Fruit fly (Drosophila melanogaster) whole organism, embryonic: ENCODE results near the gene gt.

Experiments
- Atf6 ChIP-seq: fragments of 200-800 bp; sonication (Bioruptor generic); IDR thresholded peaks from 2 replicates; pipeline ENCODE4 v1.3.6; 2022; ENCODE audit warnings: missing biosample characterization, missing genetic modification characterization
- Bteb2 ChIP-seq: fragments of 200-800 bp; sonication (Bioruptor generic); optimal IDR thresholded peaks from 2 replicates; lab custom pipeline; 2016; ENCODE audit warnings: missing biosample characterization, missing genetic modification characterization
- CG10979 ChIP-seq: fragments of 200-800 bp; sonication (Bioruptor generic); optimal IDR thresholded peaks from 2 replicates; lab custom pipeline; 2018; ENCODE audit warnings: missing biosample characterization, mild to moderate bottlenecking, missing genetic modification characterization, moderate library complexity
- CG12391 ChIP-seq: fragments of 200-800 bp; sonication (Bioruptor generic); optimal IDR thresholded peaks from 3 replicates; lab custom pipeline; 2018; ENCODE audit warnings: missing biosample characterization, mild to moderate bottlenecking, missing genetic modification characterization, moderate library complexity
- CG13123 ChIP-seq: fragments of 200-800 bp; sonication (Bioruptor generic); optimal IDR thresholded peaks from 2 replicates; lab custom pipeline; 2016; ENCODE audit warnings: missing biosample characterization, missing genetic modification characterization
- CG17328 ChIP-seq: fragments of 200-800 bp; sonication (Bioruptor generic); IDR thresholded peaks from 2 replicates; pipeline ENCODE4 v1.3.6; 2022; ENCODE audit warnings: missing biosample characterization, missing genetic modification characterization
- CG17385 ChIP-seq: fragments of 200-800 bp; sonication (Bioruptor generic); optimal IDR thresholded peaks from 3 replicates; lab custom pipeline; 2018; ENCODE audit warnings: missing biosample characterization, mild to moderate bottlenecking, missing genetic modification characterization
- CG17829 ChIP-seq: fragments of 200-800 bp; optimal IDR thresholded peaks from 2 replicates; lab custom pipeline; 2019; ENCODE audit warnings: missing biosample characterization, mild to moderate bottlenecking, missing genetic modification characterization, moderate library complexity
- CG17912 ChIP-seq: fragments of 200-800 bp; sonication (Bioruptor generic); optimal IDR thresholded peaks from 2 replicates; lab custom pipeline; 2018; ENCODE audit warnings: missing biosample characterization, mild to moderate bottlenecking, missing genetic modification characterization
- CG2875 ChIP-seq: fragments of 200-800 bp; sonication (Bioruptor generic); optimal IDR thresholded peaks from 2 replicates; lab custom pipeline; 2017; ENCODE audit warnings: missing biosample characterization, mild to moderate bottlenecking, missing genetic modification characterization, missing genetic modification reagents
- CG3163 ChIP-seq: fragments of 200-800 bp; sonication (Bioruptor generic); optimal IDR thresholded peaks from 3 replicates; lab custom pipeline; 2016; ENCODE audit warnings: missing biosample characterization, missing genetic modification characterization
- CG34422 ChIP-seq: fragments of 200-800 bp; sonication (Bioruptor generic); IDR thresholded peaks from 3 replicates; pipeline ENCODE4 v1.3.6; 2022; ENCODE audit warnings: missing biosample characterization, missing genetic modification characterization
- CG4328 ChIP-seq: fragments of 200-800 bp; sonication (Bioruptor generic); optimal IDR thresholded peaks from 3 replicates; lab custom pipeline; 2017; ENCODE audit warnings: missing biosample characterization, missing genetic modification reagents, missing genetic modification characterization
- CG4707 ChIP-seq: fragments of 200-800 bp; sonication (Bioruptor generic); optimal IDR thresholded peaks from 2 replicates; lab custom pipeline; 2018; ENCODE audit warnings: missing biosample characterization, mild to moderate bottlenecking, missing genetic modification characterization, moderate library complexity
- CTCF ChIP-seq: fragments of 200-800 bp; sonication (Bioruptor generic); optimal IDR thresholded peaks from 2 replicates; lab custom pipeline; 2017; ENCODE audit warnings: missing biosample characterization, mild to moderate bottlenecking, missing genetic modification characterization, moderate library complexity
- CrebB ChIP-seq: fragments of 200-800 bp; sonication (Bioruptor generic); optimal IDR thresholded peaks from 3 replicates; lab custom pipeline; 2018; ENCODE audit warnings: missing biosample characterization, mild to moderate bottlenecking, missing genetic modification characterization
- E2f1 ChIP-seq: fragments of 200-800 bp; sonication (Bioruptor generic); IDR thresholded peaks from 2 replicates; pipeline ENCODE4 v1.3.6; 2022; ENCODE audit warnings: missing biosample characterization, missing genetic modification characterization
- GATAe ChIP-seq: fragments of 200-800 bp; sonication (Bioruptor generic); conservative IDR thresholded peaks from 2 replicates; pipeline ENCODE4 v1.3.6; 2022; ENCODE audit warnings: missing biosample characterization, missing genetic modification characterization
- Jarid2 ChIP-seq: fragments of 200-800 bp; sonication (Bioruptor generic); optimal IDR thresholded peaks from 3 replicates; lab custom pipeline; 2017; ENCODE audit warnings: mild to moderate bottlenecking, missing biosample characterization, missing genetic modification reagents, missing genetic modification characterization
- Med ChIP-seq: fragments of 200-800 bp; sonication (Bioruptor generic); peaks from one replicate; lab custom pipeline; 2016; ENCODE audit warnings: missing biosample characterization, missing genetic modification characterization, mild to moderate bottlenecking, inconsistent platforms, moderate library complexity
- Rfx ChIP-seq: fragments of 200-800 bp; sonication (Bioruptor generic); IDR thresholded peaks from 2 replicates; pipeline ENCODE4 v1.3.6; 2022; ENCODE audit warnings: missing biosample characterization, missing genetic modification characterization
- Six4 ChIP-seq: fragments of 200-800 bp; sonication (Bioruptor generic); optimal IDR thresholded peaks from 2 replicates; lab custom pipeline; 2016; ENCODE audit warnings: missing biosample characterization, missing genetic modification characterization
- Trl ChIP-seq, 3 experiments: fragments of >200 bp in 2 of 3; fragments of 200-800 bp in 1 of 3; sonication (Bioruptor generic) in 1 of 3; optimal IDR thresholded peaks; 2 replicates in 1 of 3; 3 replicates in 2 of 3; lab custom pipeline; 2016 to 2017; ENCODE audit warnings: missing biosample characterization in 1 of 3, missing genetic modification characterization in 1 of 3
- ase ChIP-seq: fragments of 200-800 bp; sonication (Bioruptor generic); IDR thresholded peaks from 3 replicates; pipeline ENCODE4 v1.3.6; 2022; ENCODE audit warnings: missing biosample characterization, missing genetic modification characterization
- bbx ChIP-seq: fragments of 200-800 bp; sonication (Bioruptor generic); IDR thresholded peaks from 2 replicates; pipeline ENCODE4 v1.3.6; 2022; ENCODE audit warnings: missing biosample characterization, missing genetic modification characterization; ENCODE audit not compliant: partially characterized antibody
- cad ChIP-seq: fragments of >200 bp; optimal IDR thresholded peaks from 2 replicates; lab custom pipeline; 2017; ENCODE audit warnings: missing biosample characterization, missing genetic modification characterization
- chinmo ChIP-seq: fragments of 200-800 bp; sonication (Bioruptor generic); IDR thresholded peaks from 4 replicates; pipeline ENCODE4 v1.3.6; 2022; ENCODE audit warnings: missing biosample characterization, missing genetic modification characterization; ENCODE audit not compliant: partially characterized antibody
- chm ChIP-seq: fragments of 200-800 bp; sonication (Bioruptor generic); IDR thresholded peaks from 2 replicates; pipeline ENCODE4 v1.3.6; 2022; ENCODE audit warnings: missing biosample characterization, missing genetic modification characterization
- ftz-f1 ChIP-seq: fragments of 200-800 bp; sonication (Bioruptor generic); optimal IDR thresholded peaks from 2 replicates; lab custom pipeline; 2016; ENCODE audit warnings: missing biosample characterization, missing genetic modification characterization
- gro ChIP-seq: fragments of 200-800 bp; sonication (Bioruptor generic); optimal IDR thresholded peaks from 2 replicates; lab custom pipeline; 2016; ENCODE audit warnings: missing biosample characterization, missing genetic modification characterization
- hb ChIP-seq: fragments of 200-800 bp; sonication (Bioruptor generic); IDR thresholded peaks from 3 replicates; pipeline ENCODE4 v1.3.6; 2022; ENCODE audit warnings: missing biosample characterization, missing genetic modification characterization; ENCODE audit not compliant: partially characterized antibody
- hkb ChIP-seq, 2 experiments: fragments of 200-800 bp in 1 of 2; fragments of >200 bp in 1 of 2; sonication (Bioruptor generic) in 1 of 2; IDR thresholded peaks in 1 of 2; optimal IDR thresholded peaks in 1 of 2; 2 replicates each; pipeline versions ENCODE4 v1.3.6 to Lab custom; 2017 to 2022; ENCODE audit warnings: missing biosample characterization in 1 of 2, missing genetic modification characterization in 1 of 2
- lab ChIP-seq: fragments of 200-800 bp; sonication (Bioruptor generic); optimal IDR thresholded peaks from 3 replicates; lab custom pipeline; 2017; ENCODE audit warnings: missing biosample characterization, missing genetic modification characterization, mild to moderate bottlenecking, moderate library complexity, missing genetic modification reagents
- lov ChIP-seq, 2 experiments: fragments of 200-800 bp in 1 of 2; fragments of >200 bp in 1 of 2; sonication (Bioruptor generic) in 1 of 2; IDR thresholded peaks in 1 of 2; optimal IDR thresholded peaks in 1 of 2; 2 replicates in 1 of 2; 3 replicates in 1 of 2; pipeline versions ENCODE4 v1.3.6 to Lab custom; 2017 to 2022; ENCODE audit warnings: missing biosample characterization in 1 of 2, missing genetic modification characterization in 1 of 2
- maf-S ChIP-seq: fragments of 200-800 bp; sonication (Bioruptor generic); optimal IDR thresholded peaks from 2 replicates; lab custom pipeline; 2016; ENCODE audit warnings: missing biosample characterization, missing genetic modification characterization
- mld ChIP-seq: fragments of 200-800 bp; sonication (Bioruptor generic); IDR thresholded peaks from 3 replicates; pipeline ENCODE4 v1.3.6; 2022; ENCODE audit warnings: missing biosample characterization, missing genetic modification characterization; ENCODE audit not compliant: partially characterized antibody
- nom ChIP-seq: fragments of 200-800 bp; sonication (Bioruptor generic); optimal IDR thresholded peaks from 2 replicates; lab custom pipeline; 2017; ENCODE audit warnings: missing biosample characterization, missing genetic modification characterization, mild to moderate bottlenecking, moderate library complexity, missing genetic modification reagents
- pan ChIP-seq, 4 experiments: fragments of >200 bp in 3 of 4; fragments of 200-800 bp in 1 of 4; sonication (Bioruptor generic) in 1 of 4; optimal IDR thresholded peaks in 3 of 4; IDR thresholded peaks in 1 of 4; 2 replicates each; pipeline versions ENCODE4 v1.3.6 to Lab custom; 2017 to 2022; ENCODE audit warnings: missing biosample characterization in 2 of 4, missing genetic modification characterization in 2 of 4, mixed read lengths in 1 of 4
- pb ChIP-seq: fragments of 200-800 bp; sonication (Bioruptor generic); optimal IDR thresholded peaks from 3 replicates; lab custom pipeline; 2016; ENCODE audit warnings: missing biosample characterization, missing genetic modification characterization
- scrt ChIP-seq: fragments of 200-800 bp; sonication (Bioruptor generic); optimal IDR thresholded peaks from 2 replicates; lab custom pipeline; 2018; ENCODE audit warnings: missing biosample characterization, mild to moderate bottlenecking, missing genetic modification characterization, moderate library complexity
- sqz ChIP-seq: fragments of 200-800 bp; sonication (Bioruptor generic); optimal IDR thresholded peaks from 3 replicates; lab custom pipeline; 2018; ENCODE audit warnings: missing biosample characterization, mild to moderate bottlenecking, missing genetic modification characterization
- trem ChIP-seq: fragments of 200-800 bp; optimal IDR thresholded peaks from 3 replicates; lab custom pipeline; 2019; ENCODE audit warnings: missing biosample characterization, mild to moderate bottlenecking, missing genetic modification characterization, moderate library complexity
- unc-4 ChIP-seq: fragments of 200-800 bp; sonication (Bioruptor generic); IDR thresholded peaks from 2 replicates; pipeline ENCODE4 v1.3.6; 2022; ENCODE audit warnings: missing biosample characterization, missing genetic modification characterization; ENCODE audit not compliant: partially characterized antibody
- vvl ChIP-seq: fragments of 200-800 bp; sonication (Bioruptor generic); IDR thresholded peaks from 2 replicates; pipeline ENCODE4 v1.3.6; 2022; ENCODE audit warnings: missing biosample characterization, missing genetic modification characterization
- wek ChIP-seq: fragments of 200-800 bp; sonication (Bioruptor generic); optimal IDR thresholded peaks from 3 replicates; lab custom pipeline; 2018; ENCODE audit warnings: missing biosample characterization, mild to moderate bottlenecking, missing genetic modification characterization, moderate library complexity
- yki ChIP-seq: fragments of >200 bp; optimal IDR thresholded peaks from 3 replicates; lab custom pipeline; 2018

The gt gene

dm6 chrX:2469843-2470442, 41.2 kb upstream of the gt start, which contains the start of gene boi (continued):
- no peak for TF ChIP-seq lov (optimal IDR thresholded peaks at IDR 0.05; lab: Kevin White, UChicago)
- 0 out of 3 replicates have a peak, but pooled peaks have one; percentile 33 for TF ChIP-seq lov (GFP tag; IDR thresholded peaks at IDR 0.05; lab: Robert Waterston, UW)
- TF ChIP-seq Med (GFP tag; lab: Kevin White, UChicago) = peak; percentile 72
- TF ChIP-seq chm (GFP tag; lab: Robert Waterston, UW) = peak; percentile 67
- no peak for TF ChIP-seq hb (GFP tag; lab: Robert Waterston, UW)
- TF ChIP-seq ftz-f1 = peak; percentile 49
- TF ChIP-seq hkb (optimal IDR thresholded peaks at IDR 0.05; lab: Kevin White, UChicago) = no peak
- peak; percentile 50 for TF ChIP-seq hkb (GFP tag; IDR thresholded peaks at IDR 0.05; lab: Robert Waterston, UW)
- TF ChIP-seq Trl (optimal IDR thresholded peaks at IDR 0.05; lab: Kevin White, UChicago) = peak; percentile 84 to 85
- TF ChIP-seq Trl (GFP tag; optimal IDR thresholded peaks at IDR 0.05; lab: Kevin White, UChicago) = no peak
- TF ChIP-seq pan (optimal IDR thresholded peaks at IDR 0.05; lab: Kevin White, UChicago) = no peak
- peak in 1 of 2 experiments; percentile 25 for TF ChIP-seq pan (GFP tag; optimal IDR thresholded peaks at IDR 0.05 in 1 of 2, IDR thresholded peaks at IDR 0.05 in 1 of 2)
- peak; percentile 99 for TF ChIP-seq CG3163
- peak; percentile 13; the same call in 1 of the 2 replicates for TF ChIP-seq Atf6 (GFP tag; lab: Robert Waterston, UW)
- peak; percentile 4 for TF ChIP-seq CG2875 (GFP tag; lab: Kevin White, UChicago)
- TF ChIP-seq Rfx (GFP tag; lab: Robert Waterston, UW) = 0 out of 2 replicates have a peak, but pooled peaks have one; percentile 4
- no peak for TF ChIP-seq CG4328 (GFP tag; lab: Kevin White, UChicago)
- TF ChIP-seq CTCF (GFP tag; lab: Kevin White, UChicago) = peak; percentile 23
- no peak for TF ChIP-seq cad (GFP tag; lab: Kevin White, UChicago)
- no peak for TF ChIP-seq scrt
- peak; percentile 27 for TF ChIP-seq sqz
- TF ChIP-seq bbx (GFP tag; lab: Robert Waterston, UW) = 0 out of 2 replicates have a peak, but pooled peaks have one; percentile 28
- peak; percentile 8 for TF ChIP-seq CG10979 (tag; lab: Kevin White, UChicago)
- TF ChIP-seq trem (tag; lab: Kevin White, UChicago) = peak; percentile 30
- no peak for TF ChIP-seq Bteb2 (GFP tag; lab: Kevin White, UChicago)
- TF ChIP-seq chinmo (GFP tag; lab: Robert Waterston, UW) = 0 out of 4 replicates have a peak, but pooled peaks have one; percentile 40
- TF ChIP-seq CG34422 (GFP tag; lab: Robert Waterston, UW) = peak; percentile 39; the same call in 1 of the 3 replicates
- peak; percentile 51; the same call in 1 of the 2 replicates for TF ChIP-seq vvl (GFP tag; lab: Robert Waterston, UW)
- TF ChIP-seq CG17912 (GFP tag; lab: Kevin White, UChicago) = peak; percentile 30
- TF ChIP-seq E2f1 (GFP tag; lab: Robert Waterston, UW) = 0 out of 2 replicates have a peak, but pooled peaks have one; percentile 10
- TF ChIP-seq yki = peak; percentile 24
- peak; percentile 36 for TF ChIP-seq nom (GFP tag; lab: Kevin White, UChicago)
- peak; percentile 25 for TF ChIP-seq CG12391 (tag; lab: Kevin White, UChicago)
- no peak for TF ChIP-seq maf-S (GFP tag; lab: Kevin White, UChicago)
- TF ChIP-seq CG17328 (GFP tag; lab: Robert Waterston, UW) = no peak
- TF ChIP-seq CG17385 (GFP tag; lab: Kevin White, UChicago) = peak; percentile 12
- peak; percentile 4 for TF ChIP-seq CrebB
- TF ChIP-seq Jarid2 (GFP tag; lab: Kevin White, UChicago) = peak; percentile 85
- peak; percentile 38 for TF ChIP-seq lab (GFP tag; lab: Kevin White, UChicago)
- peak; percentile 33 for TF ChIP-seq gro
- no peak for TF ChIP-seq Six4 (GFP tag; lab: Kevin White, UChicago)
- 0 out of 2 replicates have a peak, but pooled peaks have one; percentile 30 for TF ChIP-seq unc-4 (GFP tag; lab: Robert Waterston, UW)
- 0 out of 3 replicates have a peak, but pooled peaks have one; percentile 34 for TF ChIP-seq ase (GFP tag; lab: Robert Waterston, UW)
- no peak for TF ChIP-seq wek (GFP tag; lab: Kevin White, UChicago)
- 0 out of 3 replicates have a peak, but pooled peaks have one; percentile 15 for TF ChIP-seq mld
- no peak for TF ChIP-seq GATAe (GFP tag; lab: Robert Waterston, UW)
- no peak for TF ChIP-seq pb (GFP tag; lab: Kevin White, UChicago)
- TF ChIP-seq CG4707 (GFP tag; lab: Kevin White, UChicago) = peak; percentile 11
- TF ChIP-seq CG17829 (tag; lab: Kevin White, UChicago) = peak; percentile 18
- TF ChIP-seq CG13123 (GFP tag; lab: Kevin White, UChicago) = no peak
